Fruit fly (Drosophila melanogaster) whole organism, embryonic: ENCODE data around the gene CG7634.

Experiments used
- BEAF-32 ChIP-seq: fragments of 200-800 bp; sonication (Bioruptor generic); optimal IDR thresholded peaks from 3 replicates; lab custom pipeline; 2017; ENCODE audit warnings: missing biosample characterization, missing genetic modification characterization, mild to moderate bottlenecking, moderate library complexity, missing genetic modification reagents
- BtbVII ChIP-seq: fragments of 200-800 bp; sonication (Bioruptor generic); optimal IDR thresholded peaks from 3 replicates; lab custom pipeline; 2017; ENCODE audit warnings: missing biosample characterization, mild to moderate bottlenecking, missing genetic modification characterization
- CG10462 ChIP-seq: fragments of 200-800 bp; sonication (Bioruptor generic); optimal IDR thresholded peaks from 2 replicates; lab custom pipeline; 2016; ENCODE audit warnings: missing biosample characterization, missing genetic modification characterization
- CG10979 ChIP-seq: fragments of 200-800 bp; sonication (Bioruptor generic); optimal IDR thresholded peaks from 2 replicates; lab custom pipeline; 2018; ENCODE audit warnings: missing biosample characterization, mild to moderate bottlenecking, missing genetic modification characterization, moderate library complexity
- CG11560 ChIP-seq: fragments of 200-800 bp; sonication (Bioruptor generic); IDR thresholded peaks from 3 replicates; pipeline ENCODE4 v1.3.6; 2022; ENCODE audit warnings: missing biosample characterization, missing genetic modification characterization
- CG12219 ChIP-seq: fragments of 200-800 bp; sonication (Bioruptor generic); optimal IDR thresholded peaks from 3 replicates; lab custom pipeline; 2018; ENCODE audit warnings: missing biosample characterization, mild to moderate bottlenecking, missing genetic modification characterization
- CG12391 ChIP-seq: fragments of 200-800 bp; sonication (Bioruptor generic); optimal IDR thresholded peaks from 3 replicates; lab custom pipeline; 2018; ENCODE audit warnings: missing biosample characterization, mild to moderate bottlenecking, missing genetic modification characterization, moderate library complexity
- CG12659 ChIP-seq: fragments of 200-800 bp; sonication (Bioruptor generic); optimal IDR thresholded peaks from 3 replicates; lab custom pipeline; 2017; ENCODE audit warnings: mild to moderate bottlenecking, missing biosample characterization, missing genetic modification reagents, missing genetic modification characterization
- CG1603 ChIP-seq: fragments of 200-800 bp; sonication (Bioruptor generic); optimal IDR thresholded peaks from 2 replicates; lab custom pipeline; 2019; ENCODE audit warnings: missing biosample characterization, mild to moderate bottlenecking, missing genetic modification characterization, moderate library complexity
- CG16779 ChIP-seq: fragments of 200-800 bp; sonication (Bioruptor generic); IDR thresholded peaks from 2 replicates; pipeline ENCODE4 v1.3.6; 2022; ENCODE audit warnings: missing biosample characterization, missing genetic modification characterization
- CG16863 ChIP-seq: fragments of 200-800 bp; sonication (Bioruptor generic); optimal IDR thresholded peaks from 3 replicates; lab custom pipeline; 2016; ENCODE audit warnings: missing biosample characterization, missing genetic modification characterization
- CG2129 ChIP-seq: fragments of 200-800 bp; sonication (Bioruptor generic); IDR thresholded peaks from 2 replicates; pipeline ENCODE4 v1.3.6; 2022; ENCODE audit warnings: missing biosample characterization, missing genetic modification characterization; ENCODE audit not compliant: partially characterized antibody
- CG3163 ChIP-seq: fragments of 200-800 bp; sonication (Bioruptor generic); optimal IDR thresholded peaks from 3 replicates; lab custom pipeline; 2016; ENCODE audit warnings: missing biosample characterization, missing genetic modification characterization
- CG33213 ChIP-seq: fragments of 200-800 bp; sonication (Bioruptor generic); optimal IDR thresholded peaks from 3 replicates; lab custom pipeline; 2016; ENCODE audit warnings: missing biosample characterization, missing genetic modification characterization
- CG4360 ChIP-seq: fragments of 200-800 bp; sonication (Bioruptor generic); IDR thresholded peaks from 2 replicates; pipeline ENCODE4 v1.3.6; 2022; ENCODE audit warnings: missing biosample characterization, missing genetic modification characterization
- CG7928 ChIP-seq: fragments of 200-800 bp; sonication (Bioruptor generic); optimal IDR thresholded peaks from 2 replicates; lab custom pipeline; 2017; ENCODE audit warnings: missing biosample characterization, mild to moderate bottlenecking, missing genetic modification characterization
- CG7987 ChIP-seq: fragments of 200-800 bp; sonication (Bioruptor generic); optimal IDR thresholded peaks from 2 replicates; lab custom pipeline; 2018; ENCODE audit warnings: missing biosample characterization, mild to moderate bottlenecking, missing genetic modification characterization, moderate library complexity
- CG8359 ChIP-seq: fragments of 200-800 bp; sonication (Bioruptor generic); optimal IDR thresholded peaks from 2 replicates; lab custom pipeline; 2017; ENCODE audit warnings: missing biosample characterization, mild to moderate bottlenecking, missing genetic modification characterization, borderline replicate concordance
- CG9932 ChIP-seq: fragments of 200-800 bp; sonication (Bioruptor generic); IDR thresholded peaks from 2 replicates; pipeline ENCODE4 v1.3.6; 2022; ENCODE audit warnings: missing biosample characterization, missing genetic modification characterization
- HLHmδ ChIP-seq: fragments of 200-800 bp; sonication (Bioruptor generic); optimal IDR thresholded peaks from 2 replicates; lab custom pipeline; 2018; ENCODE audit warnings: missing biosample characterization, mild to moderate bottlenecking, missing genetic modification characterization, moderate library complexity
- MTF-1 ChIP-seq: fragments of 200-800 bp; sonication (Bioruptor generic); optimal IDR thresholded peaks from 2 replicates; lab custom pipeline; 2018; ENCODE audit warnings: missing biosample characterization, mild to moderate bottlenecking, missing genetic modification characterization, borderline replicate concordance
- Med ChIP-seq: fragments of 200-800 bp; sonication (Bioruptor generic); peaks from one replicate; lab custom pipeline; 2016; ENCODE audit warnings: missing biosample characterization, missing genetic modification characterization, mild to moderate bottlenecking, inconsistent platforms, moderate library complexity
- Nf-YA ChIP-seq: fragments of 200-800 bp; sonication (Bioruptor generic); IDR thresholded peaks from 2 replicates; pipeline ENCODE4 v1.3.6; 2022; ENCODE audit warnings: missing biosample characterization, missing genetic modification characterization
- Oli ChIP-seq: fragments of 200-800 bp; sonication (Bioruptor generic); optimal IDR thresholded peaks from 2 replicates; lab custom pipeline; 2018; ENCODE audit warnings: missing biosample characterization, mild to moderate bottlenecking, missing genetic modification characterization, moderate library complexity
- Opbp ChIP-seq: fragments of 200-800 bp; sonication (Bioruptor generic); IDR thresholded peaks from 3 replicates; pipeline ENCODE4 v1.3.6; 2022; ENCODE audit warnings: missing biosample characterization, missing genetic modification characterization; ENCODE audit not compliant: partially characterized antibody
- TFAM ChIP-seq: fragments of 200-800 bp; sonication (Bioruptor generic); optimal IDR thresholded peaks from 2 replicates; lab custom pipeline; 2017; ENCODE audit warnings: missing biosample characterization, missing genetic modification characterization, inconsistent platforms
- Vsx1 ChIP-seq: fragments of 200-800 bp; sonication (Bioruptor generic); optimal IDR thresholded peaks from 2 replicates; lab custom pipeline; 2017; ENCODE audit warnings: missing biosample characterization, mild to moderate bottlenecking, missing genetic modification characterization, missing genetic modification reagents
- ab ChIP-seq: fragments of 200-800 bp; sonication (Bioruptor generic); optimal IDR thresholded peaks from 2 replicates; lab custom pipeline; 2016; ENCODE audit warnings: missing biosample characterization, missing genetic modification characterization
- abd-A ChIP-seq: fragments of 200-800 bp; sonication (Bioruptor generic); optimal IDR thresholded peaks from 3 replicates; lab custom pipeline; 2019; ENCODE audit warnings: missing biosample characterization, mild to moderate bottlenecking, missing genetic modification characterization, moderate library complexity
- chif ChIP-seq, 2 experiments: fragments of 200-800 bp; sonication (Bioruptor generic); optimal IDR thresholded peaks; 3 replicates each; lab custom pipeline; 2016; ENCODE audit warnings: missing biosample characterization in 2 of 2, missing genetic modification characterization in 2 of 2
- cwo ChIP-seq: fragments of 200-800 bp; sonication (Bioruptor generic); optimal IDR thresholded peaks from 3 replicates; lab custom pipeline; 2017; ENCODE audit warnings: missing biosample characterization, missing genetic modification characterization, mild to moderate bottlenecking, moderate library complexity, missing genetic modification reagents
- da ChIP-seq: fragments of 200-800 bp; sonication (Bioruptor generic); optimal IDR thresholded peaks from 2 replicates; lab custom pipeline; 2016; ENCODE audit warnings: missing biosample characterization, missing genetic modification characterization
- dysf ChIP-seq: fragments of 200-800 bp; sonication (Bioruptor generic); IDR thresholded peaks from 3 replicates; pipeline ENCODE4 v1.3.6; 2022; ENCODE audit warnings: missing biosample characterization, missing genetic modification characterization
- hbn ChIP-seq: fragments of 200-800 bp; sonication (Bioruptor generic); IDR thresholded peaks from 2 replicates; pipeline ENCODE4 v1.3.6; 2022; ENCODE audit warnings: missing biosample characterization, missing genetic modification characterization; ENCODE audit not compliant: partially characterized antibody
- nom ChIP-seq: fragments of 200-800 bp; sonication (Bioruptor generic); optimal IDR thresholded peaks from 2 replicates; lab custom pipeline; 2017; ENCODE audit warnings: missing biosample characterization, missing genetic modification characterization, mild to moderate bottlenecking, moderate library complexity, missing genetic modification reagents
- peb ChIP-seq: fragments of 200-800 bp; sonication (Bioruptor generic); IDR thresholded peaks from 2 replicates; pipeline ENCODE4 v1.3.6; 2022; ENCODE audit warnings: missing biosample characterization, missing genetic modification characterization
- pita ChIP-seq: fragments of 200-800 bp; sonication (Bioruptor generic); optimal IDR thresholded peaks from 2 replicates; lab custom pipeline; 2017; ENCODE audit warnings: missing biosample characterization, mild to moderate bottlenecking, missing genetic modification characterization
- prd ChIP-seq, 3 experiments: fragments of >200 bp in 2 of 3; fragments of 200-800 bp in 1 of 3; sonication (Bioruptor generic) in 1 of 3; optimal IDR thresholded peaks in 2 of 3; IDR thresholded peaks in 1 of 3; 2 replicates in 2 of 3; 3 replicates in 1 of 3; pipeline versions ENCODE4 v1.3.6 to Lab custom; 2017 to 2022; ENCODE audit warnings: missing biosample characterization in 1 of 3, missing genetic modification characterization in 1 of 3
- repo ChIP-seq: fragments of 200-800 bp; sonication (Bioruptor generic); optimal IDR thresholded peaks from 2 replicates; lab custom pipeline; 2016; ENCODE audit warnings: missing biosample characterization, missing genetic modification characterization
- row ChIP-seq: fragments of 200-800 bp; sonication (Bioruptor generic); IDR thresholded peaks from 3 replicates; pipeline ENCODE4 v1.3.6; 2022; ENCODE audit warnings: missing biosample characterization, missing genetic modification characterization
- run ChIP-seq: fragments of 200-800 bp; sonication (Bioruptor generic); optimal IDR thresholded peaks from 3 replicates; lab custom pipeline; 2018; ENCODE audit warnings: missing biosample characterization, mild to moderate bottlenecking, missing genetic modification characterization
- scrt ChIP-seq: fragments of 200-800 bp; sonication (Bioruptor generic); optimal IDR thresholded peaks from 2 replicates; lab custom pipeline; 2018; ENCODE audit warnings: missing biosample characterization, mild to moderate bottlenecking, missing genetic modification characterization, moderate library complexity
- sens ChIP-seq: fragments of 200-800 bp; sonication (Bioruptor generic); peaks from one replicate; lab custom pipeline; 2016; ENCODE audit warnings: missing biosample characterization, missing genetic modification characterization
- seq ChIP-seq: fragments of 200-800 bp; sonication (Bioruptor generic); IDR thresholded peaks from 2 replicates; pipeline ENCODE4 v1.3.6; 2022; ENCODE audit warnings: missing biosample characterization, missing genetic modification characterization
- trem ChIP-seq: fragments of 200-800 bp; optimal IDR thresholded peaks from 3 replicates; lab custom pipeline; 2019; ENCODE audit warnings: missing biosample characterization, mild to moderate bottlenecking, missing genetic modification characterization, moderate library complexity
- zfh2 ChIP-seq: fragments of 200-800 bp; sonication (Bioruptor generic); optimal IDR thresholded peaks from 2 replicates; lab custom pipeline; 2016; ENCODE audit warnings: missing biosample characterization, missing genetic modification characterization

CG7634 gene

DNA sequence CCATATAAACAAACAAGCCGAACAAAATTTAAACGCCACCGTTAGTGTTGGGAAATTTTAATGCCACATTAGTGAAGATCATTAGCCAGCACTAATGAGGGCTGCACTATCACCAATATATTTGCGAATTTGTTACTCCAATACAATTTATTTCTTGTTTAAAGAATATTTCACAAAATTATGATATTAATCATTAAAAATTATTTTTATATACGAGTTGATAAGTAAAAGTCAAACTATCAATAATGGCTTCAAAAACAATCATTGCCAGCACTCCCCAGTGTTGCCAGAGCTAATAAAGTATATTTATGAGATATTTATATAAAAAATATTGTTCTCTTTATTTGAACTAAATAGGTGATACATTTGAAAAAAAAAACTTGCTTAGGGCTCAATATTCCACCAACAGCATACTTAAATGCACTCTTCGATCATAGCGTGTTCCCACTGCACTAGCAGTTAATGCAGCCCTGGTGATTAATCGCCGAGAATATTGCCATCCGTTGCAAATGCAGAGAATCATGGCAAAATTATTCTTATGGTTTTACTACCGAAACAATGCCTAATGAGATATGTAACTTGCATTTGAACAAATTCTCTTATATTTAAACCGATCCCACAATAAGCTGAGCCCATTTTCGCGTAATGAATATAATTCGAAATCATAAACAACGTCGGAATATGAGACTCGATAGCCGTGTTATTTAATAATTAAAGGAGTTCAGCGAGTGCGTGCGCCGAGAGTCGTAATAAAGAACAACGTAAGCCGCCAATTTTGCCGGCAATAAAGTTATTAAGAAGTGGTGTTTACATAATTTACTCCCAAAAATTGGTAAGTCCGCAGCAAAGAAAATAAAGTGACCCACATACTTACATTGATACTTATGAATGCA lies 49.2 kb upstream of the CG7634 start, which contains the start of the genes SAK and Cdk12 (continued):
- TF ChIP-seq chif (GFP tag; optimal IDR thresholded peaks at IDR 0.05; lab: Kevin White, UChicago): peak in 1 of 2 experiments; percentile 57
- TF ChIP-seq scrt: peak; percentile 71
- peak; percentile 66 for TF ChIP-seq CG10462
- TF ChIP-seq Vsx1 (GFP tag; lab: Kevin White, UChicago): peak; percentile 82
- peak; percentile 96 for TF ChIP-seq row
- no peak for TF ChIP-seq CG2129 (GFP tag; lab: Robert Waterston, UW)
- no peak for TF ChIP-seq Nf-YA (GFP tag; lab: Robert Waterston, UW)
- peak; percentile 91 for TF ChIP-seq CG12659
- peak; percentile 55 for TF ChIP-seq CG8359 (GFP tag; lab: Kevin White, UChicago)
- TF ChIP-seq CG16863 (GFP tag; lab: Kevin White, UChicago): peak; percentile 54
- peak; percentile 78 for TF ChIP-seq trem (tag; lab: Kevin White, UChicago)
- peak; percentile 90 for TF ChIP-seq CG9932 (GFP tag; lab: Robert Waterston, UW)
- TF ChIP-seq BEAF-32 (GFP tag; lab: Kevin White, UChicago): peak; percentile 63
- peak; percentile 64 for TF ChIP-seq seq (GFP tag; lab: Robert Waterston, UW)
- peak; percentile 41 for TF ChIP-seq MTF-1 (GFP tag; lab: Kevin White, UChicago)
- 0 out of 2 replicates have a peak, but pooled peaks have one; percentile 43 for TF ChIP-seq CG4360 (GFP tag; lab: Robert Waterston, UW)
- peak; percentile 84 for TF ChIP-seq Oli (tag; lab: Kevin White, UChicago)
- peak; percentile 86 for TF ChIP-seq Med (GFP tag; lab: Kevin White, UChicago)
- TF ChIP-seq Opbp: peak; percentile 44; the same call in 1 of the 3 replicates
- peak; percentile 91 for TF ChIP-seq CG12391
- peak; percentile 58 for TF ChIP-seq CG12219 (GFP tag; lab: Kevin White, UChicago)
- TF ChIP-seq peb (GFP tag; lab: Robert Waterston, UW): peak; percentile 33
- TF ChIP-seq pita (GFP tag; lab: Kevin White, UChicago): no peak
- peak; percentile 40 for TF ChIP-seq run (tag; lab: Kevin White, UChicago)
- peak; percentile 52 for TF ChIP-seq CG7987
- TF ChIP-seq sens (GFP tag; lab: Kevin White, UChicago): peak; percentile 91
- no peak for TF ChIP-seq CG33213 (GFP tag; lab: Kevin White, UChicago)
- peak; percentile 96 for TF ChIP-seq CG7928 (GFP tag; lab: Kevin White, UChicago)
- peak; percentile 81 for TF ChIP-seq zfh2 (GFP tag; lab: Kevin White, UChicago)
- TF ChIP-seq CG16779 (GFP tag; lab: Robert Waterston, UW): 0 out of 2 replicates have a peak, but pooled peaks have one; percentile 30
- TF ChIP-seq da (GFP tag; lab: Kevin White, UChicago): no peak
- TF ChIP-seq CG3163 (GFP tag; lab: Kevin White, UChicago): peak; percentile 23
- no peak for TF ChIP-seq repo (GFP tag; lab: Kevin White, UChicago)
- peak; percentile 77 for TF ChIP-seq abd-A
- no peak for TF ChIP-seq prd (optimal IDR thresholded peaks at IDR 0.05; lab: Kevin White, UChicago)
- TF ChIP-seq prd (GFP tag; IDR thresholded peaks at IDR 0.05; lab: Robert Waterston, UW): peak; percentile 90
- peak; percentile 82 for TF ChIP-seq BtbVII (GFP tag; lab: Kevin White, UChicago)
- peak; percentile 86 for TF ChIP-seq dysf (GFP tag; lab: Robert Waterston, UW)
- TF ChIP-seq ab (GFP tag; lab: Kevin White, UChicago): peak; percentile 74
- peak; percentile 33 for TF ChIP-seq CG1603
- no peak for TF ChIP-seq HLHmδ (GFP tag; lab: Kevin White, UChicago)
- peak; percentile 80 for TF ChIP-seq CG10979
- no peak for TF ChIP-seq TFAM (GFP tag; lab: Kevin White, UChicago)
- peak; percentile 61; the same call in 2 of the 3 replicates for TF ChIP-seq CG11560 (tag; lab: Robert Waterston, UW)
- TF ChIP-seq hbn (GFP tag; lab: Robert Waterston, UW): no peak
- peak; percentile 66 for TF ChIP-seq cwo
- TF ChIP-seq nom (GFP tag; lab: Kevin White, UChicago): peak; percentile 57
